Fruit fly (Drosophila melanogaster): ENCODE measurements around the gene Gal.

Gal gene

dm6 chr2L:5980862-5981432 lies 25.7 kb downstream of the Gal start, which contains the start of gene chic (continued):
- TF ChIP-seq BtbVII (GFP tag; optimal IDR thresholded peaks at IDR 0.05) (no peak), luna (GFP tag; optimal IDR thresholded peaks at IDR 0.05) (no peak), Side (GFP tag; optimal IDR thresholded peaks at IDR 0.05) (peak; percentile 40), Lim3 (GFP tag; IDR thresholded peaks at IDR 0.05) (no peak), Pdp1 (GFP tag; optimal IDR thresholded peaks at IDR 0.05) (no peak), sob (GFP tag; IDR thresholded peaks at IDR 0.05) (no peak), pzg (GFP tag; optimal IDR thresholded peaks at IDR 0.05) (peak; percentile 85), CG17802 (tag; optimal IDR thresholded peaks at IDR 0.05) (peak; percentile 100), dati (GFP tag; IDR thresholded peaks at IDR 0.05) (no peak), CG17328 (GFP tag; IDR thresholded peaks at IDR 0.05) (no peak), sisA (GFP tag; IDR thresholded peaks at IDR 0.05) (no peak), exex (tag; optimal IDR thresholded peaks at IDR 0.05) (no peak), CG3726 (GFP tag; IDR thresholded peaks at IDR 0.05) (no peak), CTCF (GFP tag; optimal IDR thresholded peaks at IDR 0.05) (no peak), nerfin-1 (tag; optimal IDR thresholded peaks at IDR 0.05) (no peak), CG3995 (GFP tag; optimal IDR thresholded peaks at IDR 0.05) (peak; percentile 90), ap (GFP tag; IDR thresholded peaks at IDR 0.05) (no peak), CG34376 (GFP tag; optimal IDR thresholded peaks at IDR 0.05) (no peak), CG4424 (GFP tag; optimal IDR thresholded peaks at IDR 0.05) (no peak), Mes4 (GFP tag; optimal IDR thresholded peaks at IDR 0.05) (no peak), pum (GFP tag; optimal IDR thresholded peaks at IDR 0.05) (no peak), ham (GFP tag; IDR thresholded peaks at IDR 0.05) (no peak), CG4282 (GFP tag; optimal IDR thresholded peaks at IDR 0.05) (no peak), CG12299 (tag; optimal IDR thresholded peaks at IDR 0.05) (no peak), gsb (GFP tag; IDR thresholded peaks at IDR 0.05) (no peak), CG16863 (GFP tag; optimal IDR thresholded peaks at IDR 0.05) (no peak), TFAM (GFP tag; optimal IDR thresholded peaks at IDR 0.05) (no peak), wor (GFP tag; IDR thresholded peaks at IDR 0.05) (no peak), CG12744 (GFP tag; optimal IDR thresholded peaks at IDR 0.05) (no peak), kah (GFP tag; optimal IDR thresholded peaks at IDR 0.05) (no peak), CG11085 (GFP tag; IDR thresholded peaks at IDR 0.05) (no peak), PHDP (tag; optimal IDR thresholded peaks at IDR 0.05) (no peak), ro (GFP tag; IDR thresholded peaks at IDR 0.05) (no peak), slbo (GFP tag; IDR thresholded peaks at IDR 0.05) (no peak), lab (GFP tag; optimal IDR thresholded peaks at IDR 0.05) (peak; percentile 23), fru (optimal IDR thresholded peaks at IDR 0.05) (no peak), CG9727 (GFP tag; optimal IDR thresholded peaks at IDR 0.05) (no peak), chn (GFP tag; optimal IDR thresholded peaks at IDR 0.05) (no peak), unpg (GFP tag; optimal IDR thresholded peaks at IDR 0.05) (no peak), CG7963 (GFP tag; IDR thresholded peaks at IDR 0.05; ENCODE audit: partially characterized antibody) (no peak), chm (GFP tag; IDR thresholded peaks at IDR 0.05) (no peak), nerfin-2 (GFP tag; IDR thresholded peaks at IDR 0.05; ENCODE audit: partially characterized antibody) (no peak), scrt (GFP tag; optimal IDR thresholded peaks at IDR 0.05) (peak; percentile 22), CG7928 (GFP tag; optimal IDR thresholded peaks at IDR 0.05) (no peak), CG8281 (tag; optimal IDR thresholded peaks at IDR 0.05) (no peak), CG1647 (GFP tag; optimal IDR thresholded peaks at IDR 0.05) (peak; percentile 38), CG1792 (GFP tag; optimal IDR thresholded peaks at IDR 0.05) (no peak), CG9817 (tag; optimal IDR thresholded peaks at IDR 0.05) (peak; percentile 9), pan (optimal IDR thresholded peaks at IDR 0.05) (no peak), pan (GFP tag; optimal IDR thresholded peaks at IDR 0.05 in 1 of 2, IDR thresholded peaks at IDR 0.05 in 1 of 2) (no peak), Antp (GFP tag; optimal IDR thresholded peaks at IDR 0.05) (peak; percentile 19), CG9215 (GFP tag; IDR thresholded peaks at IDR 0.05) (no peak), Doc2 (GFP tag; IDR thresholded peaks at IDR 0.05) (no peak)

Measured in whole organism, embryonic.